Fruit fly (Drosophila melanogaster) whole organism, wandering third instar larva: ENCODE results near the gene Fancm.

Experiments used
- CG9705 ChIP-seq: fragments of 200-800 bp; sonication (Bioruptor generic); optimal IDR thresholded peaks from 2 replicates; lab custom pipeline; 2018; ENCODE audit warnings: missing biosample characterization, mild to moderate bottlenecking, missing genetic modification characterization
- CrebA ChIP-seq: fragments of 200-800 bp; sonication (Bioruptor generic); optimal IDR thresholded peaks from 2 replicates; lab custom pipeline; 2016; ENCODE audit warnings: missing biosample characterization, mild to moderate bottlenecking, missing genetic modification characterization, borderline replicate concordance
- Dfd ChIP-seq: fragments of >200 bp; optimal IDR thresholded peaks from 2 replicates; lab custom pipeline; 2017; ENCODE audit warnings: missing biosample characterization, missing genetic modification characterization
- Dif ChIP-seq: fragments of 200-275, 200-300 bp; sonication (Bioruptor generic); optimal IDR thresholded peaks from 2 replicates; lab custom pipeline; 2018; ENCODE audit warnings: missing biosample characterization, missing genetic modification characterization; ENCODE audit not compliant: partially characterized antibody
- GATAd ChIP-seq: sonication (Bioruptor generic); optimal IDR thresholded peaks from 2 replicates; lab custom pipeline; 2016; ENCODE audit warnings: missing biosample characterization, missing genetic modification characterization
- HLH106 ChIP-seq: fragments of 200-800 bp; optimal IDR thresholded peaks from 3 replicates; lab custom pipeline; 2019; ENCODE audit warnings: missing biosample characterization, mild to moderate bottlenecking, missing genetic modification characterization, moderate library complexity
- Hr78 ChIP-seq: fragments of >200 bp; optimal IDR thresholded peaks from 2 replicates; lab custom pipeline; 2017; ENCODE audit warnings: missing biosample characterization, missing genetic modification characterization
- Hr83 ChIP-seq: fragments of 200-300 bp; sonication (Bioruptor generic); optimal IDR thresholded peaks from 2 replicates; lab custom pipeline; 2016; ENCODE audit warnings: missing biosample characterization, mild to moderate bottlenecking, missing genetic modification characterization, moderate library complexity; ENCODE audit not compliant: poor library complexity, severe bottlenecking
- Jra ChIP-seq: sonication (Bioruptor generic); optimal IDR thresholded peaks from 2 replicates; lab custom pipeline; 2016; ENCODE audit warnings: missing biosample characterization, missing genetic modification characterization
- Mio ChIP-seq: sonication (Bioruptor generic); optimal IDR thresholded peaks from 2 replicates; lab custom pipeline; 2016; ENCODE audit warnings: missing biosample characterization, missing genetic modification characterization
- OdsH ChIP-seq: fragments of 200-800 bp; sonication (Bioruptor generic); optimal IDR thresholded peaks from 2 replicates; lab custom pipeline; 2016; ENCODE audit warnings: missing biosample characterization, mild to moderate bottlenecking, missing genetic modification characterization
- Rel ChIP-seq, 2 experiments: fragments of 200-800 bp; sonication (Bioruptor generic) in 1 of 2; optimal IDR thresholded peaks; 2 replicates in 1 of 2; 3 replicates in 1 of 2; lab custom pipeline; 2016 to 2019; ENCODE audit warnings: mild to moderate bottlenecking in 2 of 2, missing biosample characterization in 2 of 2, missing genetic modification characterization in 2 of 2, moderate library complexity in 1 of 2
- Vsx2 ChIP-seq: fragments of 200-300, 225-300 bp; sonication (Bioruptor generic); optimal IDR thresholded peaks from 2 replicates; lab custom pipeline; 2018; ENCODE audit warnings: missing biosample characterization, missing genetic modification characterization; ENCODE audit not compliant: partially characterized antibody
- br ChIP-seq: fragments of 200-800 bp; sonication (Bioruptor generic); optimal IDR thresholded peaks from 2 replicates; lab custom pipeline; 2016; ENCODE audit warnings: missing biosample characterization, missing genetic modification characterization
- brk ChIP-seq: fragments of 200-800 bp; sonication (Bioruptor generic); optimal IDR thresholded peaks from 2 replicates; lab custom pipeline; 2016; ENCODE audit warnings: missing biosample characterization, mild to moderate bottlenecking, missing genetic modification characterization
- dl ChIP-seq, 2 experiments: fragments of 175-275, 200-275 bp in 1 of 2; fragments of 200-275 bp in 1 of 2; sonication (Bioruptor generic); optimal IDR thresholded peaks; lab custom pipeline; 2018; ENCODE audit warnings: mild to moderate bottlenecking in 2 of 2, missing biosample characterization in 2 of 2, missing genetic modification characterization in 2 of 2, moderate library complexity in 2 of 2; ENCODE audit not compliant: partially characterized antibody in 2 of 2, insufficient read depth in 1 of 2
- dsf ChIP-seq: sonication (Bioruptor generic); optimal IDR thresholded peaks from 2 replicates; lab custom pipeline; 2016; ENCODE audit warnings: missing biosample characterization, missing genetic modification characterization, borderline replicate concordance
- ey ChIP-seq: fragments of 200-800 bp; sonication (Bioruptor generic); optimal IDR thresholded peaks from 2 replicates; lab custom pipeline; 2016; ENCODE audit warnings: missing biosample characterization, missing genetic modification characterization
- h ChIP-seq: fragments of 200-800 bp; sonication (Bioruptor generic); optimal IDR thresholded peaks from 3 replicates; lab custom pipeline; 2016; ENCODE audit warnings: missing biosample characterization, mild to moderate bottlenecking, missing genetic modification characterization
- jim ChIP-seq: fragments of 175-275, 200-325 bp; sonication (Bioruptor generic); optimal IDR thresholded peaks from 2 replicates; lab custom pipeline; 2016; ENCODE audit warnings: missing biosample characterization, mild to moderate bottlenecking, missing genetic modification characterization
- psq ChIP-seq: fragments of 200-800 bp; sonication (Bioruptor generic); optimal IDR thresholded peaks from 3 replicates; lab custom pipeline; 2017; ENCODE audit warnings: missing biosample characterization, mild to moderate bottlenecking, missing genetic modification characterization, moderate library complexity
- rgr ChIP-seq: fragments of 200-800 bp; sonication (Bioruptor generic); optimal IDR thresholded peaks from 3 replicates; lab custom pipeline; 2016; ENCODE audit warnings: missing biosample characterization, mild to moderate bottlenecking, missing genetic modification characterization
- sage ChIP-seq: fragments of 200-800 bp; sonication (Bioruptor generic); optimal IDR thresholded peaks from 2 replicates; lab custom pipeline; 2016; ENCODE audit warnings: missing biosample characterization, mild to moderate bottlenecking, missing genetic modification characterization
- sv ChIP-seq: fragments of 200-800 bp; sonication (Bioruptor generic); optimal IDR thresholded peaks from 3 replicates; lab custom pipeline; 2016; ENCODE audit warnings: missing biosample characterization, missing genetic modification characterization
- tai ChIP-seq: sonication (Bioruptor generic); optimal IDR thresholded peaks from 2 replicates; lab custom pipeline; 2016; ENCODE audit warnings: missing biosample characterization, missing genetic modification characterization
- usp ChIP-seq: fragments of >200 bp; optimal IDR thresholded peaks from 2 replicates; lab custom pipeline; 2017; ENCODE audit warnings: missing biosample characterization, missing genetic modification characterization
- woc ChIP-seq: sonication (Bioruptor generic); optimal IDR thresholded peaks from 2 replicates; lab custom pipeline; 2016; ENCODE audit warnings: missing biosample characterization, mild to moderate bottlenecking, missing genetic modification characterization

Gene Fancm

DNA sequence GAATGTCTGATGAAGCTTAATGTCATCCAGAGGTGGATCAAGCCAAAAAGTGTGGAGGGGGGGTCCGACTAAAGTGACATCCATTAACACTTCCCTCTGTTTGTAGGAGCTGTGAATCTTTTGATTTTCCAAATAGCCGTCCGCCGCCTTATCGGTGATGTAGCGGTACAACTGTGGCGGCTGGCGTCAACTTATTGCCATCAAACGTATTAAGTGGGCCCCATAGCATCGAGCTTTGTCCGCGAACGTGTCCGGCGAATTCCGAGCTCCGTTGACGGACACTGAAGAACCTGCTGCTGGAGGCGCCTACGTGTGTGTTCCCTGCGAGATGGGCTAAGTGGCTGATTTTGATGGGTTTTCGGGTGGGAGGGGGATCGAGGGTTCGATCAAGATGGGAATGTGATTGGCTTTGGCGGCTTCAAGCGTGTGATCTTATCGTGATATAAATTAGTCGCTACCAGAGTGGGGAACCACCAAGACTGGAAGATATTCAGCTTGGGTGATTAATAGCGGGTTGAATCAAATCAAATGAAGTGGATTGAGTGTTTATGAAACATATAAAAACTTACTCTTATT, 44.5 kb upstream of the Fancm start:
- no peak for TF ChIP-seq Hr78 (GFP tag; lab: Kevin White, UChicago)
- TF ChIP-seq usp = no peak
- no peak for TF ChIP-seq Jra (GFP tag; lab: Kevin White, UChicago)
- TF ChIP-seq tai (GFP tag; lab: Kevin White, UChicago) = no peak
- TF ChIP-seq OdsH (GFP tag; lab: Kevin White, UChicago) = no peak

DNA sequence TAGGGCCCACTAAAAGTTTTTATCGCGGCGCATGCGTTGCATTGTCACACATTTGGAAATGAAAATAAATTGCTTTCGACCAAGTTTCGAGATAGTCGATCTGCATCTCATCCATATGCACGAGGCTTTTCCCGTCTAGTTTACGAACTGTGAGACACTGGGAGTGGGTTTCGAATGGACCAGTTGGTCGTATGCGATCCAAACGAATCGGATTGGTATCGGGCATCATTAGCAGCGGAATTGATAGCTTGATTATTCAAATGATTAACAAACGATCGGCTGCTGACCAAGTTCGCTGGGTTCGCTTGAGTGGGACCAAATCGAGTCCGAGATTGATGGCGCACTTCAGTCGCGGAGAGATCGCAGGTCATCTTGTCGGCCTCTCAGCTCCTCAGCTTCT, 42.0 kb upstream of the Fancm start:
- TF ChIP-seq Jra (GFP tag; lab: Kevin White, UChicago) (no peak), Hr83 (GFP tag; lab: Kevin White, UChicago) (no peak), Rel (GFP tag; optimal IDR thresholded peaks at IDR 0.05; lab: Kevin White, UChicago) (no peak), Rel (tag; optimal IDR thresholded peaks at IDR 0.05; lab: Kevin White, UChicago) (no peak), woc (GFP tag; lab: Kevin White, UChicago) (no peak), brk (GFP tag; lab: Kevin White, UChicago) (no peak), Dfd (GFP tag; lab: Kevin White, UChicago) (no peak), h (GFP tag; lab: Kevin White, UChicago) (no peak), HLH106 (tag; lab: Kevin White, UChicago) (no peak), CrebA (GFP tag; lab: Kevin White, UChicago) (no peak), psq (GFP tag; lab: Kevin White, UChicago) (no peak), ey (GFP tag; lab: Kevin White, UChicago) (no peak), GATAd (GFP tag; lab: Kevin White, UChicago) (no peak), Dif (no peak), tai (GFP tag; lab: Kevin White, UChicago) (no peak), dsf (GFP tag; lab: Kevin White, UChicago) (no peak), rgr (GFP tag; lab: Kevin White, UChicago) (no peak)

DNA sequence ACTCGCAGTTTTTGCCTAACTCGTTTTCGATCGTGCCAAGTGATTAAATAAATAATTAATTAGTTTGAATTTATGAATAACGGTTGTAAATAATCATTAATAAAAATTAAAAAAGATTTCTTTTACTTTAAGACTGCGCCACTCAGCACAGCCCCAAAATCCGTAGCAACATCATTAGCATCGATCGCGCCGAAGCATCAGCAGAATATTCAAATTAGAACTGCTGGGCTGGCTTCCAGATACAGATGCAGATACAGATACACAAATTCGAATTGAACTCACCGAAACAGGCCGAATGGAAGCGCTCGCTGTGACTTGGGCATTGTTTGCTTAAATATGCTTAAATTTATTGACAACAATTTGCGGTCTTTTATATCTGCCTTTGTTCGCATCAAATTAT, 41.4 kb upstream of the Fancm start:
- TF ChIP-seq h (GFP tag; lab: Kevin White, UChicago) (no peak), Vsx2 (no peak), Mio (GFP tag; lab: Kevin White, UChicago) (no peak), Hr83 (GFP tag; lab: Kevin White, UChicago) (no peak), CrebA (GFP tag; lab: Kevin White, UChicago) (no peak), br (no peak), jim (no peak), sage (GFP tag; lab: Kevin White, UChicago) (no peak), ey (GFP tag; lab: Kevin White, UChicago) (no peak), tai (GFP tag; lab: Kevin White, UChicago) (no peak)

DNA sequence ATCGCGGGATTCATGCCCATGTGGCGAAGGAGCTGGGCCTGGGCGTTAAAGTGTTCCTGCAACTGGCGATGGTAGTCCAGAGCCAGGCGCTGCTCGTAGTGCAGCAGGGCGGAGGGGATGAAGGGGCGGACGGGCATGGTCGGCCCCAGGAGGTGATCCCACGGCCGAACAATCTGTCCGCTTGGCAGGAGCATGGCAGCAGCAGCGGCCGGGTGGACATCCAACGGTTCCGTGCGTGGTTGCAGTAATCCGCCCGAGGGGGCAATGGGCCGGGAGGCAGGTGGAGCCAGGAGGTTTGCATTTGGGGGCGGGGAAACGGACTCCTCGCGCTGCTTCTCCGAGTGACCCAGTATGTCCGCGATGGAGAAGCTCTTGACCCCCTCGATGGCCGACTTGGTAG, 36.8 kb upstream of the Fancm start:
- peak; percentile 91 for TF ChIP-seq Dfd (GFP tag; lab: Kevin White, UChicago)
- TF ChIP-seq sv (GFP tag; lab: Kevin White, UChicago) = no peak
- no peak for TF ChIP-seq Dif

DNA sequence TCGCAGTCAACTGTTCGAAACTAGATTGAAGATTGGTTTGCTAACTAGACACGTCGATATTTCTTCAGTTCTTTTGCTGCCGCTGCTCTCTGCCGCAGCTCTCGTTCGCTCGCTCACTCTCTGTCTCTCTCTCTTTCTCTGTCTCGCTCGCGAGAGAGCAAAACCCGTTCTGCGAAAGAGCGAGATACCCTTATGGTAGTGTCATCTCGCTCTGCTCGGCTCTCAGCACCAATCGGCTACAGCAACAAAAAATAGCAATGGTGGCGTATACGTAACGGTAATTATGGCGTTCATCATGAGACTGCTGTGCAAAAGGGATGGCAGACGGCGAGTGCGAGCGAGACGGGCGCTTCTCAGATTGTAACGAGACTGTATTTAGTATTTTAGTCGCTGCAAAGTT, 35.8 kb upstream of the Fancm start, which contains the start of gene lbe:
Gene lbe, minus strand, starts transcription at position 204 of the 400 bp plus-strand sequence.
- TF ChIP-seq Vsx2 = peak; percentile 88
- peak; percentile 48 to 73 for TF ChIP-seq dl (GFP tag; optimal IDR thresholded peaks at IDR 0.05; lab: Kevin White, UChicago; ENCODE audit: insufficient read depth in 1 of 2, partially characterized antibody in 2 of 2)
- no peak for TF ChIP-seq CrebA (GFP tag; lab: Kevin White, UChicago)
- TF ChIP-seq Dif = peak; percentile 92
- TF ChIP-seq CG9705 (GFP tag; lab: Kevin White, UChicago) = no peak

DNA sequence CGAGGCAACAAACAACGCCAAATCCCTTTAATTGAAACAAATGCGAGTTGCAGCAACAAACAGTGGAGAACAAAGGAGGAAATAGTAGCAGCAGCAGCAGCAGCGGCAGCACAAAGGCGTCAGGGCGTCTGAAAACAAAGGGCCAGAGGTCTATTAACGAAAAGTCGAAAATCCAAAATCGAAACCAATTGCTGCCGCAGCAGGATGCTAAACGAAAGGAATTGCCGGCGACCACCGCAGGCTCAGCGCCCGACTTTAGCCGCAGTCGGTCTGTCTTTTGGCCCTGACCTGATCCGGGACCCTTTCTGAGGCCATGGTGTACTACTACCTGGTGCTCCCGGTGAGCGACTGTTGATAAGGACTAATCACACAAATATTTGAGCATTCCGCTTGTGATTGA, 34.5 kb upstream of the Fancm start:
- no peak for TF ChIP-seq woc (GFP tag; lab: Kevin White, UChicago)
- no peak for TF ChIP-seq OdsH (GFP tag; lab: Kevin White, UChicago)
- no peak for TF ChIP-seq sv (GFP tag; lab: Kevin White, UChicago)
